Worm (Caenorhabditis elegans) whole organism, L4 larva: ENCODE measurements around the gene snr-6.

Source experiments
- F10B5.3 ChIP-seq: sonication (generic microtip); optimal IDR thresholded peaks from 2 replicates; lab custom pipeline; 2016; ENCODE audit warnings: mild to moderate bottlenecking, missing genetic modification characterization, missing compliant biosample characterization
- F37D6.2 ChIP-seq: sonication (generic microtip); optimal IDR thresholded peaks from 2 replicates; lab custom pipeline; 2016; ENCODE audit warnings: mild to moderate bottlenecking, missing genetic modification characterization, missing compliant biosample characterization
- F44E2.7 ChIP-seq: fragments of 200-800 bp; sonication (Bioruptor generic); IDR thresholded peaks from 2 replicates; pipeline ENCODE4 v2.1.2; 2022; ENCODE audit warnings: missing genetic modification characterization, missing compliant biosample characterization
- F49E8.2 ChIP-seq: sonication (generic microtip); optimal IDR thresholded peaks from 2 replicates; lab custom pipeline; 2016; ENCODE audit warnings: missing compliant biosample characterization, mild to moderate bottlenecking, missing genetic modification characterization, borderline replicate concordance
- R02D3.7 ChIP-seq: fragments of 150-350 bp; sonication (generic microtip); optimal IDR thresholded peaks from 3 replicates; lab custom pipeline; 2014; ENCODE audit warnings: missing biosample characterization, missing genetic modification characterization
- T20F7.1 ChIP-seq: fragments of 200-800 bp; sonication (Bioruptor generic); optimal IDR thresholded peaks from 2 replicates; lab custom pipeline; 2018; ENCODE audit warnings: mild to moderate bottlenecking, missing genetic modification characterization, missing compliant biosample characterization
- T26A8.4 ChIP-seq: fragments of 200-800 bp; sonication (Bioruptor generic); IDR thresholded peaks from 2 replicates; pipeline ENCODE4 v1.3.6; 2022; ENCODE audit warnings: missing genetic modification characterization, missing compliant biosample characterization
- Y48G9A.11 ChIP-seq: fragments of 200-800 bp; sonication (Bioruptor generic); IDR thresholded peaks from 2 replicates; pipeline ENCODE4 v1.3.6; 2022; ENCODE audit warnings: missing genetic modification reagents, missing genetic modification characterization, missing compliant biosample characterization
- aha-1 ChIP-seq: fragments of 150-350 bp; peaks from one replicate; lab custom pipeline; 2014; ENCODE audit warnings: missing biosample characterization, missing genetic modification characterization
- attf-4 ChIP-seq: sonication (generic microtip); optimal IDR thresholded peaks from 3 replicates; lab custom pipeline; 2017; ENCODE audit warnings: missing biosample characterization, missing genetic modification characterization
- ceh-62 ChIP-seq: sonication (generic microtip); optimal IDR thresholded peaks from 2 replicates; lab custom pipeline; 2017; ENCODE audit warnings: missing biosample characterization, missing genetic modification characterization
- ces-1 ChIP-seq: fragments of 150-350 bp; sonication (generic microtip); optimal IDR thresholded peaks from 4 replicates; lab custom pipeline; 2014; ENCODE audit warnings: missing biosample characterization, missing genetic modification reagents, missing genetic modification characterization
- daf-12 ChIP-seq: fragments of 150-350 bp; optimal IDR thresholded peaks from 2 replicates; lab custom pipeline; 2014; ENCODE audit warnings: missing biosample characterization, missing genetic modification reagents, missing genetic modification characterization
- dpl-1 ChIP-seq: fragments of 150-350 bp; optimal IDR thresholded peaks from 2 replicates; lab custom pipeline; 2014; ENCODE audit warnings: missing biosample characterization, missing genetic modification reagents, missing genetic modification characterization
- dve-1 ChIP-seq: sonication (generic microtip); optimal IDR thresholded peaks from 2 replicates; lab custom pipeline; 2017; ENCODE audit warnings: antibody characterized with exemption, mild to moderate bottlenecking, missing genetic modification characterization, missing compliant biosample characterization; ENCODE audit not compliant: insufficient read depth
- egl-43 ChIP-seq: fragments of 200-800 bp; sonication (Bioruptor generic); IDR thresholded peaks from 2 replicates; pipeline ENCODE4 v1.3.6; 2022; ENCODE audit warnings: missing genetic modification reagents, missing genetic modification characterization, missing compliant biosample characterization
- fkh-10 ChIP-seq: fragments of 150-350 bp; optimal IDR thresholded peaks from 2 replicates; lab custom pipeline; 2014; ENCODE audit warnings: missing biosample characterization, missing genetic modification reagents, missing genetic modification characterization
- hif-1 ChIP-seq, 2 experiments: sonication (generic microtip); optimal IDR thresholded peaks; 2 replicates each; lab custom pipeline; 2016 to 2017; ENCODE audit warnings: missing compliant biosample characterization in 2 of 2, missing genetic modification characterization in 2 of 2, missing genetic modification reagents in 2 of 2, missing genotype in 2 of 2, mild to moderate bottlenecking in 1 of 2
- hlh-11 ChIP-seq: fragments of 200-800 bp; sonication (Bioruptor generic); optimal IDR thresholded peaks from 2 replicates; lab custom pipeline; 2018; ENCODE audit warnings: mild to moderate bottlenecking, missing genetic modification characterization, missing compliant biosample characterization
- hlh-30 ChIP-seq: sonication (generic microtip); optimal IDR thresholded peaks from 2 replicates; lab custom pipeline; 2017; ENCODE audit warnings: antibody characterized with exemption, mild to moderate bottlenecking, missing genetic modification characterization, missing compliant biosample characterization; ENCODE audit not compliant: insufficient read depth
- hmg-1.1 ChIP-seq: fragments of 200-800 bp; sonication (Bioruptor generic); IDR thresholded peaks from 2 replicates; pipeline ENCODE4 v1.3.6; 2022; ENCODE audit warnings: missing genetic modification reagents, missing genetic modification characterization, missing compliant biosample characterization
- lin-1 ChIP-seq: fragments of 200-800 bp; sonication (Bioruptor generic); IDR thresholded peaks from 2 replicates; pipeline ENCODE4 v1.3.6; 2022; ENCODE audit warnings: missing genetic modification reagents, missing genetic modification characterization, missing compliant biosample characterization
- lin-13 ChIP-seq: fragments of 150-350 bp; optimal IDR thresholded peaks from 2 replicates; lab custom pipeline; 2014; ENCODE audit warnings: missing biosample characterization, missing genetic modification reagents, missing genetic modification characterization
- lin-29 ChIP-seq: fragments of 200-800 bp; sonication (Bioruptor generic); IDR thresholded peaks from 2 replicates; pipeline ENCODE4 v1.3.6; 2022; ENCODE audit warnings: missing genetic modification reagents, missing genetic modification characterization, missing compliant biosample characterization
- lin-38 ChIP-seq: fragments of 200-800 bp; sonication (Bioruptor generic); IDR thresholded peaks from 2 replicates; pipeline ENCODE4 v1.3.6; 2022; ENCODE audit warnings: missing genetic modification reagents, missing genetic modification characterization, missing compliant biosample characterization
- lin-39 ChIP-seq: fragments of 150-350 bp; optimal IDR thresholded peaks from 2 replicates; lab custom pipeline; 2014; ENCODE audit warnings: missing biosample characterization, missing genetic modification reagents, missing genetic modification characterization
- lsy-2 ChIP-seq, 2 experiments: fragments of 150-350 bp in 1 of 2; sonication (generic microtip) in 1 of 2; optimal IDR thresholded peaks; 2 replicates each; lab custom pipeline; 2014 to 2017; ENCODE audit warnings: missing biosample characterization in 2 of 2, missing genetic modification characterization in 2 of 2
- madf-9 ChIP-seq: fragments of 200-800 bp; sonication (Bioruptor generic); conservative IDR thresholded peaks from 2 replicates; pipeline ENCODE4 v1.3.6; 2022; ENCODE audit warnings: missing genetic modification reagents, missing genetic modification characterization, missing compliant biosample characterization
- mdt-29 ChIP-seq: fragments of 200-800 bp; sonication (Bioruptor generic); IDR thresholded peaks from 2 replicates; pipeline ENCODE4 v1.3.6; 2022; ENCODE audit warnings: missing genetic modification reagents, missing genetic modification characterization, missing compliant biosample characterization
- mep-1 ChIP-seq: fragments of 150-350 bp; sonication (generic microtip); optimal IDR thresholded peaks from 3 replicates; lab custom pipeline; 2014; ENCODE audit warnings: missing biosample characterization, missing genetic modification characterization
- mes-2 ChIP-seq: sonication (generic microtip); optimal IDR thresholded peaks from 2 replicates; lab custom pipeline; 2016; ENCODE audit warnings: missing genotype, mild to moderate bottlenecking, missing genetic modification characterization, missing compliant biosample characterization; ENCODE audit not compliant: poor library complexity, severe bottlenecking
- nhr-11 ChIP-seq: fragments of 150-350 bp; optimal IDR thresholded peaks from 2 replicates; lab custom pipeline; 2014; ENCODE audit warnings: missing biosample characterization, missing genetic modification characterization
- nhr-111 ChIP-seq: fragments of 200-800 bp; sonication (Bioruptor generic); optimal IDR thresholded peaks from 2 replicates; lab custom pipeline; 2018; ENCODE audit warnings: mild to moderate bottlenecking, missing genetic modification characterization, missing compliant biosample characterization
- nhr-237 ChIP-seq: sonication (generic microtip); optimal IDR thresholded peaks from 2 replicates; lab custom pipeline; 2017; ENCODE audit warnings: missing biosample characterization, missing genetic modification characterization
- nhr-28 ChIP-seq: fragments of 150-350 bp; optimal IDR thresholded peaks from 2 replicates; lab custom pipeline; 2014; ENCODE audit warnings: missing biosample characterization, missing genetic modification characterization
- nhr-6 ChIP-seq: fragments of 150-350 bp; optimal IDR thresholded peaks from 2 replicates; lab custom pipeline; 2014; ENCODE audit warnings: missing biosample characterization, missing genetic modification characterization
- nhr-77 ChIP-seq: fragments of 150-350 bp; optimal IDR thresholded peaks from 2 replicates; lab custom pipeline; 2014; ENCODE audit warnings: missing biosample characterization, missing genetic modification characterization
- pha-4 ChIP-seq, 2 experiments: fragments of 150-350 bp in 1 of 2; fragments of 200-800 bp in 1 of 2; sonication (Bioruptor generic) in 1 of 2; IDR thresholded peaks in 1 of 2; optimal IDR thresholded peaks in 1 of 2; 2 replicates each; pipeline versions ENCODE4 v1.3.6 to Lab custom; 2014 to 2022; ENCODE audit warnings: missing genetic modification characterization in 2 of 2, missing genetic modification reagents in 2 of 2, missing biosample characterization in 1 of 2, missing compliant biosample characterization in 1 of 2
- php-3 ChIP-seq: fragments of 200-800 bp; sonication (Bioruptor generic); IDR thresholded peaks from 2 replicates; pipeline ENCODE4 v1.3.6; 2022; ENCODE audit warnings: missing genetic modification reagents, missing genetic modification characterization, missing compliant biosample characterization
- pqm-1 ChIP-seq: sonication (generic microtip); optimal IDR thresholded peaks from 2 replicates; lab custom pipeline; 2017; ENCODE audit warnings: missing biosample characterization, missing genetic modification characterization
- skn-1 ChIP-seq: fragments of 150-350 bp; optimal IDR thresholded peaks from 2 replicates; lab custom pipeline; 2014; ENCODE audit warnings: missing biosample characterization, missing genetic modification characterization
- spr-1 ChIP-seq: sonication (generic microtip); optimal IDR thresholded peaks from 2 replicates; lab custom pipeline; 2016; ENCODE audit warnings: mild to moderate bottlenecking, missing genetic modification characterization, missing compliant biosample characterization
- tag-97 ChIP-seq: fragments of 200-800 bp; sonication (Bioruptor generic); IDR thresholded peaks from 2 replicates; pipeline ENCODE4 v1.3.6; 2022; ENCODE audit warnings: missing genetic modification characterization, missing compliant biosample characterization
- unc-130 ChIP-seq: sonication (generic microtip); optimal IDR thresholded peaks from 2 replicates; lab custom pipeline; 2016; ENCODE audit warnings: missing genetic modification reagents, missing genetic modification characterization, missing compliant biosample characterization
- unc-39 ChIP-seq: sonication (generic microtip); optimal IDR thresholded peaks from 2 replicates; lab custom pipeline; 2017; ENCODE audit warnings: missing biosample characterization, missing genetic modification characterization
- unc-62 ChIP-seq, 3 experiments: fragments of 150-350 bp in 1 of 3; sonication (generic microtip); optimal IDR thresholded peaks in 2 of 3; peaks in 1 of 3; 1 replicate in 1 of 3; 2 replicates in 2 of 3; lab custom pipeline; 2014 to 2017; ENCODE audit warnings: missing biosample characterization in 3 of 3, missing genetic modification characterization in 3 of 3, missing genetic modification reagents in 3 of 3, missing genotype in 1 of 3
- zip-11 ChIP-seq: fragments of 200-800 bp; sonication (Bioruptor generic); IDR thresholded peaks from 2 replicates; pipeline ENCODE4 v1.3.6; 2022; ENCODE audit warnings: missing genetic modification characterization, missing compliant biosample characterization
- ztf-11 ChIP-seq: fragments of 150-350 bp; optimal IDR thresholded peaks from 2 replicates; lab custom pipeline; 2014; ENCODE audit warnings: missing biosample characterization, missing genetic modification characterization

Gene snr-6

ce11 chrIII:12429579-12430084 lies at the start of gene snr-6:
Gene snr-6, minus strand, starts transcription at chrIII:12429629.
- TF ChIP-seq attf-4 (tag; lab: Kevin White, UChicago) (no peak), hif-1 (tag; optimal IDR thresholded peaks at IDR 0.05; lab: Kevin White, UChicago) (peak in 1 of 2 experiments; percentile 33), mdt-29 (no peak), dpl-1 (peak; percentile 97), lin-38 (GFP tag; lab: Robert Waterston, UW) (peak; percentile 65), nhr-11 (peak; percentile 46), ztf-11 (tag; lab: Kevin White, UChicago) (no peak), unc-130 (peak; percentile 40), hlh-30 (peak; percentile 59), pha-4 (GFP tag; IDR thresholded peaks at IDR 0.05; lab: Robert Waterston, UW) (0 out of 2 replicates have a peak, but pooled peaks have one; percentile 15), pha-4 (tag; optimal IDR thresholded peaks at IDR 0.05; lab: Kevin White, UChicago) (peak; percentile 15), mep-1 (peak; percentile 59), hmg-1.1 (GFP tag; lab: Robert Waterston, UW) (peak; percentile 41; the same call in 1 of the 2 replicates), nhr-6 (tag; lab: Kevin White, UChicago) (peak; percentile 69), dve-1 (peak; percentile 22), ceh-62 (no peak), lin-13 (peak; percentile 33), unc-39 (tag; lab: Kevin White, UChicago) (no peak), hlh-11 (tag; lab: Kevin White, UChicago) (peak; percentile 6), nhr-77 (tag; lab: Kevin White, UChicago) (peak; percentile 60), mes-2 (tag; lab: Kevin White, UChicago) (peak; percentile 84), nhr-28 (tag; lab: Kevin White, UChicago) (peak; percentile 17), F37D6.2 (peak; percentile 10), unc-62 (GFP tag; optimal IDR thresholded peaks at IDR 0.05 in 1 of 2; lab: Kevin White, UChicago) (no peak), unc-62 (tag; optimal IDR thresholded peaks at IDR 0.05; lab: Kevin White, UChicago) (no peak), lsy-2 (tag; optimal IDR thresholded peaks at IDR 0.05; lab: Kevin White, UChicago) (peak; percentile 91 to 99)

ce11 chrIII:12472497-12472896 lies 43.1 kb upstream of the snr-6 start, which contains the start of gene cccp-1:
Gene cccp-1, plus strand, starts transcription at chrIII:12472873.
- TF ChIP-seq lsy-2 (tag; optimal IDR thresholded peaks at IDR 0.05; lab: Kevin White, UChicago) (peak in 1 of 2 experiments; percentile 43), skn-1 (tag; lab: Kevin White, UChicago) (no peak), mes-2 (tag; lab: Kevin White, UChicago) (no peak), T26A8.4 (GFP tag; lab: Robert Waterston, UW) (no peak), unc-62 (GFP tag; optimal IDR thresholded peaks at IDR 0.05 in 1 of 2; lab: Kevin White, UChicago) (no peak), unc-62 (tag; optimal IDR thresholded peaks at IDR 0.05; lab: Kevin White, UChicago) (no peak), pqm-1 (no peak), egl-43 (GFP tag; lab: Robert Waterston, UW) (peak; percentile 35; the same call in 1 of the 2 replicates), daf-12 (no peak), zip-11 (no peak), aha-1 (peak; percentile 89), php-3 (GFP tag; lab: Robert Waterston, UW) (no peak), T20F7.1 (GFP tag; lab: Kevin White, UChicago) (no peak), nhr-111 (GFP tag; lab: Kevin White, UChicago) (no peak), dve-1 (peak; percentile 9), lin-29 (GFP tag; lab: Robert Waterston, UW) (no peak), F49E8.2 (tag; lab: Kevin White, UChicago) (no peak), hmg-1.1 (GFP tag; lab: Robert Waterston, UW) (peak; percentile 43; the same call in 1 of the 2 replicates), nhr-237 (no peak), Y48G9A.11 (GFP tag; lab: Robert Waterston, UW) (no peak), R02D3.7 (tag; lab: Kevin White, UChicago) (no peak), F10B5.3 (tag; lab: Kevin White, UChicago) (no peak), ces-1 (GFP tag; lab: Kevin White, UChicago) (no peak), tag-97 (GFP tag; lab: Robert Waterston, UW) (no peak), lin-39 (no peak), nhr-11 (peak; percentile 23), hlh-30 (peak; percentile 55), madf-9 (GFP tag; lab: Robert Waterston, UW) (no peak; the same call in 1 of the 2 replicates), fkh-10 (GFP tag; lab: Kevin White, UChicago) (peak; percentile 20), spr-1 (tag; lab: Kevin White, UChicago) (no peak), F44E2.7 (GFP tag; lab: Robert Waterston, UW) (no peak), lin-1 (GFP tag; lab: Robert Waterston, UW) (no peak), ztf-11 (tag; lab: Kevin White, UChicago) (no peak)
